Fruit fly (Drosophila melanogaster): ENCODE results near the gene mld.

DNA sequence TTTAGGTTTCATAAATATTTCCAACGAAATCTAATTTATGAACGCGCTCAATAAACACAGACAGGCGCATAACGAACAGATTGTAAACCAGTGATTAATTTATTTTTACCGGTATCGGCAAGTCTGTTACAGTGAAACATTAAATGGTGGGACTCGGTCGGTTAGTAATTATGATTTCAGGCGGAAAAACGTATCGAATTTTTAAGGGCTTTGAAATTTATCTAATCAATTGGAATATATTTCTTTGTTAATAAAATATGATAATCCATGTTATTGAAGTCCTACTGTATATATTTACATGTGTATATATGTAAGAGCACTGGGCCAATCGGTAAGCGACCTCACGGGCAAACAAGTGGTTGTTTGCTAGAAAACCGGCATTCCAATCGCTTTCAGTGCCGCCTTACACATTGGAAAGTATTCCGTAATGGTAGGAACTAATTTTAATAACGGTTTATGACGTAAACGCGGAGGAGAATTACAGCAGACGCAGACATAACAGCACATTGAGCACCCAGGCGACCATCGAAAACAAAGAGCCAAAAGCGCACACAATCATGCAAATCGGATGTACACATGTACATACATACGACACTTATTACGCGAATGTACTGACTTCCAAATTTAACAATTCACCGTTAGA is 42.3 kb upstream of the mld start:
- TF ChIP-seq psq (optimal IDR thresholded peaks at IDR 0.05) (no peak), usp (GFP tag; optimal IDR thresholded peaks at IDR 0.05) (no peak), pan (optimal IDR thresholded peaks at IDR 0.05) (no peak)

Measured in whole organism.